Worm (Caenorhabditis elegans) whole organism, L4 larva: Measurements from ENCODE around the gene srh-170.

Experiments used
- F26F4.8 ChIP-seq: fragments of 200-800 bp; sonication (Bioruptor generic); conservative IDR thresholded peaks from 2 replicates; pipeline ENCODE4 v1.3.6; 2022; ENCODE audit warnings: missing genetic modification characterization, missing compliant biosample characterization
- F37D6.2 ChIP-seq: sonication (generic microtip); optimal IDR thresholded peaks from 2 replicates; lab custom pipeline; 2016; ENCODE audit warnings: mild to moderate bottlenecking, missing genetic modification characterization, missing compliant biosample characterization
- T20F7.1 ChIP-seq: fragments of 200-800 bp; sonication (Bioruptor generic); optimal IDR thresholded peaks from 2 replicates; lab custom pipeline; 2018; ENCODE audit warnings: mild to moderate bottlenecking, missing genetic modification characterization, missing compliant biosample characterization
- Y105C5A.15 ChIP-seq: fragments of 200-800 bp; sonication (Bioruptor generic); IDR thresholded peaks from 2 replicates; pipeline ENCODE4 v1.3.6; 2022; ENCODE audit warnings: missing genetic modification characterization, missing compliant biosample characterization
- Y75B8A.6 ChIP-seq: fragments of 200-800 bp; sonication (Bioruptor generic); IDR thresholded peaks from 2 replicates; pipeline ENCODE4 v1.3.6; 2022; ENCODE audit warnings: missing genetic modification reagents, missing genetic modification characterization, missing compliant biosample characterization
- ZK337.2 ChIP-seq: fragments of 200-800 bp; sonication (Bioruptor generic); IDR thresholded peaks from 2 replicates; pipeline ENCODE4 v1.3.6; 2022; ENCODE audit warnings: missing genetic modification reagents, missing genetic modification characterization, missing compliant biosample characterization
- aha-1 ChIP-seq: fragments of 150-350 bp; peaks from one replicate; lab custom pipeline; 2014; ENCODE audit warnings: missing biosample characterization, missing genetic modification characterization
- aly-2 ChIP-seq: sonication (generic microtip); optimal IDR thresholded peaks from 2 replicates; lab custom pipeline; 2018; ENCODE audit warnings: missing biosample characterization, missing genetic modification characterization
- ama-1 ChIP-seq: fragments of 150-350 bp; optimal IDR thresholded peaks from 2 replicates; lab custom pipeline; 2014; ENCODE audit warnings: inconsistent platforms, mixed read lengths
- daf-16 ChIP-seq, 3 experiments: sonication (generic microtip); optimal IDR thresholded peaks; 2 replicates each; lab custom pipeline; 2016 to 2017; ENCODE audit warnings: missing genetic modification characterization in 3 of 3, missing genetic modification reagents in 3 of 3, mild to moderate bottlenecking in 2 of 3, missing compliant biosample characterization in 2 of 3, missing biosample characterization in 1 of 3, moderate library complexity in 1 of 3
- dve-1 ChIP-seq: sonication (generic microtip); optimal IDR thresholded peaks from 2 replicates; lab custom pipeline; 2017; ENCODE audit warnings: antibody characterized with exemption, mild to moderate bottlenecking, missing genetic modification characterization, missing compliant biosample characterization; ENCODE audit not compliant: insufficient read depth
- egl-43 ChIP-seq: fragments of 200-800 bp; sonication (Bioruptor generic); IDR thresholded peaks from 2 replicates; pipeline ENCODE4 v1.3.6; 2022; ENCODE audit warnings: missing genetic modification reagents, missing genetic modification characterization, missing compliant biosample characterization
- gei-8 ChIP-seq: fragments of 200-800 bp; sonication (Bioruptor generic); optimal IDR thresholded peaks from 2 replicates; lab custom pipeline; 2018; ENCODE audit warnings: mild to moderate bottlenecking, missing genetic modification characterization, missing compliant biosample characterization
- lim-7 ChIP-seq: fragments of 200-800 bp; sonication (Bioruptor generic); IDR thresholded peaks from 2 replicates; pipeline ENCODE4 v1.3.6; 2022; ENCODE audit warnings: missing genetic modification characterization, missing compliant biosample characterization
- lin-29 ChIP-seq: fragments of 200-800 bp; sonication (Bioruptor generic); IDR thresholded peaks from 2 replicates; pipeline ENCODE4 v1.3.6; 2022; ENCODE audit warnings: missing genetic modification reagents, missing genetic modification characterization, missing compliant biosample characterization
- lin-39 ChIP-seq: fragments of 150-350 bp; optimal IDR thresholded peaks from 2 replicates; lab custom pipeline; 2014; ENCODE audit warnings: missing biosample characterization, missing genetic modification reagents, missing genetic modification characterization
- mdt-29 ChIP-seq: fragments of 200-800 bp; sonication (Bioruptor generic); IDR thresholded peaks from 2 replicates; pipeline ENCODE4 v1.3.6; 2022; ENCODE audit warnings: missing genetic modification reagents, missing genetic modification characterization, missing compliant biosample characterization
- nhr-102 ChIP-seq: sonication (generic microtip); optimal IDR thresholded peaks from 2 replicates; lab custom pipeline; 2016; ENCODE audit warnings: mild to moderate bottlenecking, missing genetic modification characterization, moderate library complexity, missing compliant biosample characterization
- nhr-28 ChIP-seq: fragments of 150-350 bp; optimal IDR thresholded peaks from 2 replicates; lab custom pipeline; 2014; ENCODE audit warnings: missing biosample characterization, missing genetic modification characterization
- nhr-41 ChIP-seq: fragments of 200-800 bp; sonication (Bioruptor generic); IDR thresholded peaks from 2 replicates; pipeline ENCODE4 v1.3.6; 2022; ENCODE audit warnings: missing genetic modification reagents, missing genetic modification characterization, missing compliant biosample characterization
- nhr-42 ChIP-seq: fragments of 200-800 bp; sonication (Bioruptor generic); IDR thresholded peaks from 2 replicates; pipeline ENCODE4 v1.3.6; 2022; ENCODE audit warnings: missing genetic modification characterization, missing compliant biosample characterization
- nhr-76 ChIP-seq: fragments of 150-350 bp; optimal IDR thresholded peaks from 2 replicates; lab custom pipeline; 2014; ENCODE audit warnings: missing biosample characterization, missing genetic modification characterization
- nhr-77 ChIP-seq: fragments of 150-350 bp; optimal IDR thresholded peaks from 2 replicates; lab custom pipeline; 2014; ENCODE audit warnings: missing biosample characterization, missing genetic modification characterization
- pqm-1 ChIP-seq: sonication (generic microtip); optimal IDR thresholded peaks from 2 replicates; lab custom pipeline; 2017; ENCODE audit warnings: missing biosample characterization, missing genetic modification characterization
- sdz-12 ChIP-seq: fragments of 200-800 bp; sonication (Bioruptor generic); optimal IDR thresholded peaks from 2 replicates; lab custom pipeline; 2018; ENCODE audit warnings: mild to moderate bottlenecking, missing genetic modification characterization, missing compliant biosample characterization
- set-16 ChIP-seq: fragments of 200-800 bp; sonication (Bioruptor generic); IDR thresholded peaks from 2 replicates; pipeline ENCODE4 v1.3.6; 2022; ENCODE audit warnings: missing genetic modification reagents, missing genetic modification characterization, missing compliant biosample characterization
- tag-97 ChIP-seq: fragments of 200-800 bp; sonication (Bioruptor generic); IDR thresholded peaks from 2 replicates; pipeline ENCODE4 v1.3.6; 2022; ENCODE audit warnings: missing genetic modification characterization, missing compliant biosample characterization
- unc-62 ChIP-seq, 3 experiments: fragments of 150-350 bp in 1 of 3; sonication (generic microtip); optimal IDR thresholded peaks in 2 of 3; peaks in 1 of 3; 1 replicate in 1 of 3; 2 replicates in 2 of 3; lab custom pipeline; 2014 to 2017; ENCODE audit warnings: missing biosample characterization in 3 of 3, missing genetic modification characterization in 3 of 3, missing genetic modification reagents in 3 of 3, missing genotype in 1 of 3
- zag-1 ChIP-seq: fragments of 150-350 bp; optimal IDR thresholded peaks from 2 replicates; lab custom pipeline; 2014; ENCODE audit warnings: missing biosample characterization, missing genetic modification characterization

The srh-170 gene

DNA sequence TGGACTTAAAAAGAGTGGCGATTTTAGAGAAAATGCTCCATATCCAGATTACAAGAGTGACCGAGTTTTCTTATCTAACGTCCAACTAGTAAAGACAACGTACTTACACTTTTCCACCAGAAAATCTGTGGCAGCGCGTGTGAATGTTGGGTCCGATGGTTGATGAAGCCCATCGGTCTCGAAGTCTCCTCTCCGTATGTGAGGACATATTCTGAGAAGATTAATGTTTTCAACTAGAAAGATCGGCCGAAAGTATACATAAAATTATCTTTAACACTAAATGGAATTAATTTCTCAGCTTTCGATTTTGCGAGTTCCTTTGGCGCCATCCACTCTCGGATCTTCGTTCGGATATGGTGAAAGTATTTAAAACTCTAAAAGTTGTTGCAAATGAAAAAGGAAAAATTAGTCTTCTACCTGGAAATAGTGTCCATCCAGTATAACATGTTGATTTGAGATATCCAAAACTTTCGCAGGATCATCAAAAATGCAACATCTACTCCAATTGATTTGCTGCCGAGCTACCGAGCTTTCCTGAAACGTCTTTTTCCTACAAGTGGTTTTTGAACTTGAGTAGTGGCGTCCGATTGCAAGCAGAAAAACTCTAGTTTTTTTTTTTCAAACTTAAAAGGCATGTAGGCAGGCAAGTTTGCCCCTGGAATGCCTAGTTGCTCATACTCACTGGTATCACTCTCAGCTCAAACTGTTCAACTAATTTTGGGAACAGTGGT lies 42.8 kb upstream of the srh-170 start:
- TF ChIP-seq lin-39 (peak; percentile 33), Y75B8A.6 (GFP tag; lab: Robert Waterston, UW) (peak; percentile 63; the same call in 1 of the 2 replicates), nhr-76 (tag; lab: Kevin White, UChicago) (no peak), sdz-12 (no peak), unc-62 (GFP tag; optimal IDR thresholded peaks at IDR 0.05 in 1 of 2; lab: Kevin White, UChicago) (peak in 1 of 2 experiments; percentile 63), unc-62 (tag; optimal IDR thresholded peaks at IDR 0.05; lab: Kevin White, UChicago) (no peak), tag-97 (GFP tag; lab: Robert Waterston, UW) (0 out of 2 replicates have a peak, but pooled peaks have one; percentile 35), ZK337.2 (0 out of 2 replicates have a peak, but pooled peaks have one; percentile 35)

DNA sequence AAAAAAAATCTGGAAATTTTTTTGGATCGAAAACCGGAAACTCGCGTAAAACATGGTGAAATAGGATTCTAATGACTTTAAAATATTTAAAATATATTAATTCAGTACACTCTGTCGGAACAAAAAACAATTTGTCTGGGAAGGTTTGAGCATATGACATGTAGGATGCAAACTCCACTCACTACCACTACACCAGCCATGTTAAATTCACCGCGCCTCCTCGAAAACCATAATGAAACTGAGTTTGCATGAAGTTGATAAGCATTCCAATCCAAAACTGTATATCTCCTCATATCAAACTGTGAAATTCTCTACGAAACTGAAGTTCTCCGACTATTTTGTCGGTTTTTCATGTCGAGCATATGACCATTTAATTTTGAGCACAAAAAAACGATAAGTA lies 40.5 kb upstream of the srh-170 start:
- peak; percentile 74; the same call in 1 of the 2 replicates for TF ChIP-seq F26F4.8
- TF ChIP-seq Y105C5A.15 (GFP tag; lab: Robert Waterston, UW), result peak; percentile 40; the same call in 1 of the 2 replicates
- TF ChIP-seq nhr-41 (GFP tag; lab: Robert Waterston, UW), result peak; percentile 69; the same call in 1 of the 2 replicates

DNA sequence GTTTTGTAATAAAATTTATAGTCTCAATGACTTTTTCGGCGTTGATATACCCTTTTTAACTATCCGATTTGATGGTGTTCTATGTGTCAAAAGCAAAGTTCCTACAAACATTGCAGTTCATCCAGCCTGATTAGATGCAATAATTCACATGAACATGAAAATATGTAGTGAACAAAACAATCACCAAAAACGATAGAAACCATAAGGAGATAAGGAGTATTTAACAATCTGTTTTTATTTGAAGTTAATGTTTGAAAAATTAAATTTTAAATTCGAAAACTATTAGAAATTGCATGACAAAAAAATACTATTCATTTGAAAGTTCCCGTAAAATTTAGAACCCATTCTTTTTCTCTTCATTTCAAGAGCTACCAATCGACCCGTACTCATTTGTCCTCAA lies 38.3 kb upstream of the srh-170 start, which contains the start of gene fbxa-209:
TSS of gene fbxa-209 (minus strand) at position 101 of the 400 bp plus-strand sequence.
- TF ChIP-seq dve-1 (tag; lab: Kevin White, UChicago) (peak; percentile 41), T20F7.1 (GFP tag; lab: Kevin White, UChicago) (peak; percentile 31), nhr-77 (tag; lab: Kevin White, UChicago) (no peak), nhr-102 (tag; lab: Kevin White, UChicago) (no peak), daf-16 (GFP tag; optimal IDR thresholded peaks at IDR 0.05; lab: Kevin White, UChicago) (no peak), daf-16 (tag; optimal IDR thresholded peaks at IDR 0.05; lab: Kevin White, UChicago) (peak; percentile 23)

DNA sequence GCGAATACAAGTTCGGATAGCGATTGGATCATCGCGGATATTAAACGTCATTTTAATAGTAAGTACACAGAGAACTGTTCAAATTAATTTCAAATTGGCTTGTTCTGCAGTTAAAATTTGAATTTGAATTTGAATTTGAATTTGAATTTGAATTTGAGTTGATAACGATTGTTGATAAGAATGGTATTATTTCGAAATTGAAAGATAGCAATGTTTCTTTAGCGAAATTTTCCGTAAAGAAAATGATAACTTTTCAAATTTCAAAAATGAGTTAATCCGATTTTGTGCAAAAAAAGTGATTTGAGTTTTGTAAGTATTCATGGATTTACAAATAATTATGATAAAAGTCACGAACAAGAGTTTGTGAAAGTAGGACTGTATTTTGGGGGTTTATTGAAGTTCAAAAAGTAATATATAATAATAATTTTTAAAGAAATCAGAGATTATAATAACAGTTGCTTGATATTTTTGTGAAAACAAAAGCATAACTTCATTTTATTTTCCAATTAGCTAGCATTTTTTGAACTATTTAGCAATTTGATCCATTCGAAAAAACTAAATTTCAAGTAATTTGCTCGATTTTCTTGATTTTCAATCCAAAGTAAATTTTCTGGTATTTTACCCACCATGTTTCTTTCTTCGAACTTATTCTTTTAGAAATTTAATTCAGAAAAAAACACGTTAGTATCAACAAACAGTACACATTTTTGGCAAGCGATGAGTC lies 36.9 kb upstream of the srh-170 start, which contains the start of gene Y36E3A.2:
TSS of gene Y36E3A.2 (plus strand) at position 674 of the 724 bp plus-strand sequence.
- TF ChIP-seq pqm-1 (tag; lab: Kevin White, UChicago), result peak; percentile 65
- TF ChIP-seq nhr-28 (tag; lab: Kevin White, UChicago), result peak; percentile 6
- TF ChIP-seq aha-1 (tag; lab: Kevin White, UChicago), result no peak
- TF ChIP-seq set-16, result no peak
- TF ChIP-seq F37D6.2 (tag; lab: Kevin White, UChicago), result no peak
- no peak for TF ChIP-seq daf-16 (GFP tag; optimal IDR thresholded peaks at IDR 0.05; lab: Kevin White, UChicago)
- TF ChIP-seq daf-16 (tag; optimal IDR thresholded peaks at IDR 0.05; lab: Kevin White, UChicago), result peak; percentile 30
- no peak for TF ChIP-seq mdt-29 (GFP tag; lab: Robert Waterston, UW)
- TF ChIP-seq nhr-42, result no peak
- TF ChIP-seq lim-7 (GFP tag; lab: Robert Waterston, UW), result no peak
- TF ChIP-seq gei-8 (GFP tag; lab: Kevin White, UChicago), result no peak
- TF ChIP-seq dve-1 (tag; lab: Kevin White, UChicago), result peak; percentile 32
- no peak for TF ChIP-seq lin-29 (GFP tag; lab: Robert Waterston, UW)
- TF ChIP-seq zag-1, result no peak
- no peak for TF ChIP-seq ama-1 (lab: Kevin White, UChicago)

DNA sequence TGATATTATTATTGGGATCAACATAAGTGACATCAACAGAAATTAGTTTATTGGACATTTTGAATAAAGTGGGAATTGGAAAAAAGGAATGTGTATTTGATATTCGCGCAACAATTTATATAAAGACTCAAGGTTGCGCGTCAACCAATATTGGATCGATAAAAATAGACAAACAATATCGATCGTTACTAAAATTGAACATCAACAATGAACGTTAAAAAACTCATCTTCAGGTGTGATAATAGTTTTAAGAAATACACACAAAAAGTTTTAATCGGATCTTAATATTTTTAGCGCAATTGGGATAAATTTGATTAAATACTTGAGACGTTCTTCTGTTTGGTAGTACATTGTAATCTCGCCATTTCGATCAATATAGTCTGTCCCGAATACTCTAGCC lies 34.9 kb upstream of the srh-170 start, which contains the start of gene fbxa-104:
TSS of gene fbxa-104 (minus strand) at position 83 of the 400 bp plus-strand sequence.
- TF ChIP-seq Y105C5A.15 (GFP tag; lab: Robert Waterston, UW), result no peak
- peak in 1 of 2 experiments; percentile 96 for TF ChIP-seq unc-62 (GFP tag; optimal IDR thresholded peaks at IDR 0.05 in 1 of 2; lab: Kevin White, UChicago)
- no peak for TF ChIP-seq unc-62 (tag; optimal IDR thresholded peaks at IDR 0.05; lab: Kevin White, UChicago)
- no peak for TF ChIP-seq egl-43 (GFP tag; lab: Robert Waterston, UW)
- no peak for TF ChIP-seq aly-2 (tag; lab: Kevin White, UChicago)
- TF ChIP-seq, all 104 proteins: peak for 1
